Worm (Caenorhabditis elegans): Measurements from ENCODE around the gene tag-123.

tag-123 gene

ce11 chrX:8404308-8405085 is 17.4 kb downstream of the tag-123 start (continued):
- peak; percentile 94 for TF ChIP-seq nfyb-1 (GFP tag; IDR thresholded peaks at IDR 0.05)
- TF ChIP-seq zfh-2 (GFP tag; conservative IDR thresholded peaks at IDR 0.05): peak; percentile 93
- TF ChIP-seq hmg-20 (GFP tag; IDR thresholded peaks at IDR 0.05): peak; percentile 90
- no peak for TF ChIP-seq nfya-2 (GFP tag; IDR thresholded peaks at IDR 0.05)
- TF ChIP-seq mel-28 (tag; optimal IDR thresholded peaks at IDR 0.05; ENCODE audit: borderline replicate concordance): peak; percentile 74
- peak; percentile 87 for TF ChIP-seq nhr-27 (tag; optimal IDR thresholded peaks at IDR 0.05)
- peak; percentile 84 for TF ChIP-seq bed-2 (GFP tag; IDR thresholded peaks at IDR 0.05)
- peak; percentile 87 for TF ChIP-seq ztf-22 (GFP tag; optimal IDR thresholded peaks at IDR 0.05)
- TF ChIP-seq Y67H2A.10 (GFP tag; conservative IDR thresholded peaks at IDR 0.05): peak; percentile 58; the same call in 1 of the 2 replicates
- peak; percentile 84 for TF ChIP-seq K11D2.4 (GFP tag; IDR thresholded peaks at IDR 0.05)
- TF ChIP-seq Y56A3A.18 (GFP tag; IDR thresholded peaks at IDR 0.05): peak; percentile 96
- TF ChIP-seq Y95B8A.8 (GFP tag; IDR thresholded peaks at IDR 0.05): peak; percentile 52; the same call in 1 of the 2 replicates
- TF ChIP-seq ztf-28 (GFP tag; IDR thresholded peaks at IDR 0.05): peak; percentile 87; the same call in 1 of the 2 replicates
- no peak for TF ChIP-seq efl-1 (GFP tag; optimal IDR thresholded peaks at IDR 0.05)
- peak; percentile 86 for TF ChIP-seq Y53G8AR.9 (GFP tag; conservative IDR thresholded peaks at IDR 0.05)
- TF ChIP-seq ztf-26 (tag; optimal IDR thresholded peaks at IDR 0.05): peak; percentile 93
- TF ChIP-seq ceh-91 (GFP tag; IDR thresholded peaks at IDR 0.05): peak; percentile 54
- TF ChIP-seq T26A5.8 (tag; optimal IDR thresholded peaks at IDR 0.05): peak; percentile 90
- TF ChIP-seq snpc-4 (GFP tag; optimal IDR thresholded peaks at IDR 0.05): peak; percentile 68
- TF ChIP-seq snpc-4 (tag; optimal IDR thresholded peaks at IDR 0.05): peak in 3 of 4 experiments; percentile 52 to 83 (median 71)
- TF ChIP-seq sptf-2 (GFP tag; optimal IDR thresholded peaks at IDR 0.05): peak; percentile 57
- TF ChIP-seq egrh-3 (GFP tag; IDR thresholded peaks at IDR 0.05): peak; percentile 58
- peak; percentile 66 for TF ChIP-seq mes-4 (tag; optimal IDR thresholded peaks at IDR 0.05)
- peak; percentile 59; the same call in 1 of the 2 replicates for TF ChIP-seq madf-6 (GFP tag; IDR thresholded peaks at IDR 0.05)
- TF ChIP-seq ets-4 (GFP tag; optimal IDR thresholded peaks at IDR 0.05): peak; percentile 86
- TF ChIP-seq unc-62 (GFP tag; optimal IDR thresholded peaks at IDR 0.05): no peak
- peak; percentile 89 for TF ChIP-seq rcor-1 (GFP tag; IDR thresholded peaks at IDR 0.05)
- peak; percentile 31 for TF ChIP-seq lsl-1 (GFP tag; optimal IDR thresholded peaks at IDR 0.05)
- TF ChIP-seq B0336.3 (GFP tag; IDR thresholded peaks at IDR 0.05): no peak; the same call in 1 of the 2 replicates
- peak; percentile 17 for TF ChIP-seq snpc-1.1 (tag; optimal IDR thresholded peaks at IDR 0.05; ENCODE audit: insufficient read depth)
- peak; percentile 82 for TF ChIP-seq madf-3 (GFP tag; IDR thresholded peaks at IDR 0.05)
- no peak for TF ChIP-seq F55B11.4 (tag; optimal IDR thresholded peaks at IDR 0.05; ENCODE audit: borderline replicate concordance, insufficient read depth)
- TF ChIP-seq chd-7 (tag; optimal IDR thresholded peaks at IDR 0.05): peak; percentile 95
- peak; percentile 70 for TF ChIP-seq F57C9.4 (tag; optimal IDR thresholded peaks at IDR 0.05)
- TF ChIP-seq dox-1 (GFP tag; IDR thresholded peaks at IDR 0.05): peak; percentile 94
- TF ChIP-seq F37B4.10 (GFP tag; IDR thresholded peaks at IDR 0.05): 0 out of 2 replicates have a peak, but pooled peaks have one; percentile 88
- TF ChIP-seq madf-8 (GFP tag; conservative IDR thresholded peaks at IDR 0.05): peak; percentile 46
- TF ChIP-seq pbrm-1 (GFP tag; IDR thresholded peaks at IDR 0.05): peak; percentile 93
- peak; percentile 98 for TF ChIP-seq ceh-79 (tag; optimal IDR thresholded peaks at IDR 0.05)
- peak; percentile 76 for TF ChIP-seq snpc-3.4 (tag; optimal IDR thresholded peaks at IDR 0.05)
- peak; percentile 93 for TF ChIP-seq hmg-1.2 (GFP tag; IDR thresholded peaks at IDR 0.05)
- peak; percentile 86 to 87 for TF ChIP-seq rec-8 (tag; optimal IDR thresholded peaks at IDR 0.05)
- peak; percentile 86 for TF ChIP-seq cebp-1 (GFP tag; IDR thresholded peaks at IDR 0.05)
- TF ChIP-seq cebp-1 (tag; optimal IDR thresholded peaks at IDR 0.05): peak; percentile 95
- peak; percentile 90 for TF ChIP-seq ZK185.1 (tag; optimal IDR thresholded peaks at IDR 0.05; ENCODE audit: poor library complexity, severe bottlenecking)
- TF ChIP-seq C17E4.6 (GFP tag; IDR thresholded peaks at IDR 0.05): 0 out of 2 replicates have a peak, but pooled peaks have one; percentile 44
